Fruit fly (Drosophila melanogaster): Measurements from ENCODE around the gene Kul.

Gene Kul

DNA sequence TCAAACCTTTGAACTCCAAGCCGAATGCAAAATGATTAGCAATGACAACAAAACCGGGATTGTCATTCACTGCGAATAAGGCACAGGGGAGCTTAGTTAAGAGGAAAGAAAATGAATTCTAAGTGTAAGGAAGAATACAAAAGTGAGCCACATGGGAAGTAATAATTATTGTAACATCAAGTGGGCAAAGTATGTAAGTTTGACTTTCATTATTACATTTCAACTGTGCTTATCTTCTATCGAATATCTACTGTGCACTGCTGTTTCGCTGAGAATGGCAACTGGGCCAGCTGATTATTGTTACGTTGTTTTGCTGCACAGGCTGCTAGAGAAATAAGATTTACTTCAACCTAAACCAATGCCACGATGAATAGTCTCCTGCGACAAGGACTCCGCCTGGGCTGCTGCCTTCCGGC is 11.1 kb downstream of the Kul start, which contains the start of the genes CG7601 and CIA30 (continued):
- TF ChIP-seq schlank (tag; optimal IDR thresholded peaks at IDR 0.05) (peak; percentile 97), Neu2 (GFP tag; optimal IDR thresholded peaks at IDR 0.05; ENCODE audit: borderline replicate concordance) (peak; percentile 94), fd96Cb (tag; optimal IDR thresholded peaks at IDR 0.05) (peak; percentile 99), CG2120 (GFP tag; optimal IDR thresholded peaks at IDR 0.05) (peak; percentile 99), CG10959 (GFP tag; IDR thresholded peaks at IDR 0.05) (peak; percentile 100), Ets97D (GFP tag; optimal IDR thresholded peaks at IDR 0.05) (peak; percentile 97), GATAe (GFP tag; conservative IDR thresholded peaks at IDR 0.05) (peak; percentile 100), salm (tag; optimal IDR thresholded peaks at IDR 0.05) (peak; percentile 93), onecut (GFP tag; IDR thresholded peaks at IDR 0.05) (peak; percentile 99), CG13424 (tag; optimal IDR thresholded peaks at IDR 0.05) (peak; percentile 98), fru (optimal IDR thresholded peaks at IDR 0.05) (no peak), CG14050 (GFP tag; IDR thresholded peaks at IDR 0.05) (peak; percentile 100), CG15696 (tag; optimal IDR thresholded peaks at IDR 0.05) (peak; percentile 99), CG10979 (tag; optimal IDR thresholded peaks at IDR 0.05) (peak; percentile 97), BEAF-32 (GFP tag; optimal IDR thresholded peaks at IDR 0.05) (peak; percentile 29), CG6791 (GFP tag; IDR thresholded peaks at IDR 0.05; ENCODE audit: partially characterized antibody) (no peak), CG15601 (tag; optimal IDR thresholded peaks at IDR 0.05) (no peak), tin (GFP tag; optimal IDR thresholded peaks at IDR 0.05) (peak; percentile 99), CG11504 (tag; optimal IDR thresholded peaks at IDR 0.05) (peak; percentile 97), Oli (tag; optimal IDR thresholded peaks at IDR 0.05) (peak; percentile 96), CG14441 (GFP tag; IDR thresholded peaks at IDR 0.05) (peak; percentile 100), CG8388 (GFP tag; optimal IDR thresholded peaks at IDR 0.05) (peak; percentile 96), CG6813 (GFP tag; optimal IDR thresholded peaks at IDR 0.05) (peak; percentile 98), CG9876 (GFP tag; optimal IDR thresholded peaks at IDR 0.05) (peak; percentile 99), CG13296 (GFP tag; optimal IDR thresholded peaks at IDR 0.05) (peak; percentile 97), CG7786 (GFP tag; optimal IDR thresholded peaks at IDR 0.05) (peak; percentile 99), CG3995 (GFP tag; optimal IDR thresholded peaks at IDR 0.05) (peak; percentile 86), croc (GFP tag; conservative IDR thresholded peaks at IDR 0.05) (peak; percentile 100), ash1 (GFP tag; optimal IDR thresholded peaks at IDR 0.05) (peak; percentile 94), CG1832 (GFP tag; optimal IDR thresholded peaks at IDR 0.05) (no peak), repo (GFP tag; optimal IDR thresholded peaks at IDR 0.05) (peak; percentile 99), CG30431 (GFP tag; optimal IDR thresholded peaks at IDR 0.05) (peak; percentile 95), Dip3 (GFP tag; optimal IDR thresholded peaks at IDR 0.05) (peak; percentile 99), Spps (tag; optimal IDR thresholded peaks at IDR 0.05) (peak; percentile 96), CG13123 (GFP tag; optimal IDR thresholded peaks at IDR 0.05) (peak; percentile 94), HLHmδ (GFP tag; optimal IDR thresholded peaks at IDR 0.05) (no peak), Ets65A (GFP tag) (peak; percentile 100), eve (GFP tag; optimal IDR thresholded peaks at IDR 0.05) (peak in 1 of 2 experiments; percentile 91), CG6683 (GFP tag; optimal IDR thresholded peaks at IDR 0.05) (peak; percentile 93), gcm2 (GFP tag; optimal IDR thresholded peaks at IDR 0.05) (peak; percentile 96), chn (GFP tag; optimal IDR thresholded peaks at IDR 0.05) (peak; percentile 97), al (GFP tag; IDR thresholded peaks at IDR 0.05) (peak; percentile 100), lilli (GFP tag; optimal IDR thresholded peaks at IDR 0.05) (peak; percentile 99), HmgZ (tag; optimal IDR thresholded peaks at IDR 0.05) (peak; percentile 98), CG17385 (GFP tag; optimal IDR thresholded peaks at IDR 0.05) (peak; percentile 91), maf-S (GFP tag; optimal IDR thresholded peaks at IDR 0.05) (peak; percentile 98), Deaf1 (tag; optimal IDR thresholded peaks at IDR 0.05) (no peak), hb (GFP tag; IDR thresholded peaks at IDR 0.05; ENCODE audit: partially characterized antibody) (no peak), Xbp1 (GFP tag; optimal IDR thresholded peaks at IDR 0.05) (peak; percentile 99), NC2β (GFP tag; optimal IDR thresholded peaks at IDR 0.05) (peak; percentile 96), oc (tag; optimal IDR thresholded peaks at IDR 0.05) (peak; percentile 95)

Data from whole organism, embryonic.